Worm (Caenorhabditis elegans): ENCODE measurements around the gene msp-65.
"Not testable (repeated sequence)": the region's sequence is repeated elsewhere in the genome, so short reads cannot be mapped to it uniquely, and the experiment has no call there.

msp-65 gene

DNA sequence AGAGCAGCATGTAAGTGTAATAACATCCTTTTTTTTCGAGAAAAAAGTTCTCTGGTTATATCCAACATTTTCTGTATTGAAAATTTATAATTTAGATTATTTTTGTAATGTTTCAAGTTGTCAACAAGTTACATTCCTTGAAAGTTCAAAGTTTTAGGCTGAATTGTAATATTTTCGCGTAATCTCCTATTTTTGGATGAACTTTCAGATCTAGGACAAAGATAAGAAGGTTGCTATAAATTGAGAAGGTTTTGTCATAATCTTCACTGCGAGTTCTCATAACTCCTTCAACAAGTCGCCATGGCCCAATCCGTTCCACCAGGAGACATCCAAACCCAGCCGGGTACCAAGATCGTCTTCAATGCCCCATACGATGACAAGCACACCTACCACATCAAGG lies at the start of gene msp-65:
Gene msp-65, plus strand, starts transcription at position 301 of the 400 bp plus-strand sequence.
- TF ChIP-seq ref-2, pat-9, tbx-7 (tag; optimal IDR thresholded peaks at IDR 0.05): not testable (repeated sequence)

ce11 chrIV:5268803-5269202 lies 47.5 kb upstream of the msp-65 start, which contains the start of gene F36H12.4:
F36H12.4 (plus strand) TSS chrIV:5269103.
- TF ChIP-seq tbx-7 (tag; optimal IDR thresholded peaks at IDR 0.05), result no peak
- no peak for TF ChIP-seq che-1 (tag; optimal IDR thresholded peaks at IDR 0.05)
- TF ChIP-seq elt-4 (tag; optimal IDR thresholded peaks at IDR 0.05), result no peak
- TF ChIP-seq ceh-9 (tag; optimal IDR thresholded peaks at IDR 0.05), result no peak
- no peak for TF ChIP-seq sox-4 (tag; optimal IDR thresholded peaks at IDR 0.05)
- no peak for TF ChIP-seq elt-2 (tag; optimal IDR thresholded peaks at IDR 0.05)
- TF ChIP-seq ref-2 (tag; optimal IDR thresholded peaks at IDR 0.05), result no peak
- no peak for TF ChIP-seq ama-1 (optimal IDR thresholded peaks at IDR 0.05)
- TF ChIP-seq odd-2 (tag; optimal IDR thresholded peaks at IDR 0.05), result no peak
- no peak for TF ChIP-seq unc-86 (tag; optimal IDR thresholded peaks at IDR 0.05)
- no peak for TF ChIP-seq K02D7.2 (tag; optimal IDR thresholded peaks at IDR 0.05)
- TF ChIP-seq K09A11.1 (tag; optimal IDR thresholded peaks at IDR 0.05; ENCODE audit: insufficient read depth), result no peak
- no peak for TF ChIP-seq tbx-2 (tag; optimal IDR thresholded peaks at IDR 0.05)
- TF ChIP-seq npax-4 (tag; optimal IDR thresholded peaks at IDR 0.05), result no peak
- no peak for TF ChIP-seq unc-55 (GFP tag; optimal IDR thresholded peaks at IDR 0.05)
- TF ChIP-seq unc-42 (tag; optimal IDR thresholded peaks at IDR 0.05), result no peak
- no peak for TF ChIP-seq ceh-22 (tag; optimal IDR thresholded peaks at IDR 0.05)
- no peak for TF ChIP-seq pqm-1 (tag; optimal IDR thresholded peaks at IDR 0.05)
- no peak for TF ChIP-seq ceh-45 (GFP tag; IDR thresholded peaks at IDR 0.05)

- TF ChIP-seq hlh-30 (tag; optimal IDR thresholded peaks at IDR 0.05; ENCODE audit: insufficient read depth) (no peak), K02D7.2 (tag; optimal IDR thresholded peaks at IDR 0.05) (no peak), pha-2 (tag; optimal IDR thresholded peaks at IDR 0.05) (no peak), unc-55 (GFP tag; optimal IDR thresholded peaks at IDR 0.05) (no peak), ceh-31 (tag; optimal IDR thresholded peaks at IDR 0.05) (no peak), unc-3 (GFP tag; conservative IDR thresholded peaks at IDR 0.05) (no peak), unc-3 (tag; optimal IDR thresholded peaks at IDR 0.05) (no peak), eyg-1 (tag; optimal IDR thresholded peaks at IDR 0.05) (no peak), nfya-1 (tag; optimal IDR thresholded peaks at IDR 0.05) (no peak), ceh-22 (tag; optimal IDR thresholded peaks at IDR 0.05) (no peak), ceh-14 (tag; optimal IDR thresholded peaks at IDR 0.05) (no peak), lim-6 (tag; optimal IDR thresholded peaks at IDR 0.05) (no peak), fax-1 (tag; optimal IDR thresholded peaks at IDR 0.05) (no peak), pqm-1 (tag; optimal IDR thresholded peaks at IDR 0.05) (no peak), ztf-16 (tag; optimal IDR thresholded peaks at IDR 0.05) (no peak), elt-2 (tag; optimal IDR thresholded peaks at IDR 0.05) (no peak), tbx-7 (tag; optimal IDR thresholded peaks at IDR 0.05) (no peak), pax-1 (tag; optimal IDR thresholded peaks at IDR 0.05) (no peak), lin-11 (tag; optimal IDR thresholded peaks at IDR 0.05) (no peak)
Observed at ce11 chrIV:5272518-5272917, 43.8 kb upstream of the msp-65 start, which contains the start of gene F36H12.3. F36H12.3 (plus strand) TSS chrIV:5272818.

DNA sequence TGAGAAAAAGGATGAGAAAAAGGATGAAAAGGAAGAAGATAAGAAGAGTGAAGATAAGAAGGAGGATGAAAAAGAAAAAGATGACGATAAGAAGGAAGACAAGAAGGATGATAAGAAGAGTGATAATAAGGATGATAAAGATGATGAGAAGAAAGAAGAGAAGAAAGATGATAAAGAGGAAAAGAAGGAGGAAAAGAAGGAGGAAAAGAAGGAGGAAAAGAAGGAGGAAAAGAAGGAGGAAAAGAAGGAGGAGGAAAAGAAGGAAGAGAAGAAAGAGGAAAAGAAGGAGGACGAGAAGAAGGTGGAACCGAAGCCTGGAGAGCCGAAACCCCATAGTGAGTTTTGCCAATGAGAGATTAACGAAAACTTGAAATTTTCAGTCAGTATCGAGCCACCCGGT lies 42.9 kb upstream of the msp-65 start:
- TF ChIP-seq dve-1 (tag; optimal IDR thresholded peaks at IDR 0.05) (no peak), elt-2 (tag; optimal IDR thresholded peaks at IDR 0.05) (peak; percentile 70)

ce11 chrIV:5274123-5274581 lies 42.2 kb upstream of the msp-65 start, which contains the start of gene slfl-4:
slfl-4 (plus strand) TSS chrIV:5274531.
- TF ChIP-seq ama-1 (optimal IDR thresholded peaks at IDR 0.05) (no peak), ceh-34 (tag; optimal IDR thresholded peaks at IDR 0.05) (no peak), tbx-7 (tag; optimal IDR thresholded peaks at IDR 0.05) (no peak), pha-2 (tag; optimal IDR thresholded peaks at IDR 0.05) (no peak), fax-1 (tag; optimal IDR thresholded peaks at IDR 0.05) (no peak), pros-1 (tag; optimal IDR thresholded peaks at IDR 0.05) (no peak), ceh-2 (tag; optimal IDR thresholded peaks at IDR 0.05) (no peak), pax-1 (tag; optimal IDR thresholded peaks at IDR 0.05) (no peak), K09A11.1 (tag; optimal IDR thresholded peaks at IDR 0.05; ENCODE audit: insufficient read depth) (no peak), lin-11 (tag; optimal IDR thresholded peaks at IDR 0.05) (no peak)
